Worm (Caenorhabditis elegans) whole organism, L1 larva: ENCODE results near the gene gbh-2.

ENCODE experiments used
- C16A3.4 ChIP-seq: fragments of 150-350 bp; optimal IDR thresholded peaks from 2 replicates; lab custom pipeline; 2014; ENCODE audit warnings: missing biosample characterization, missing genetic modification characterization
- aha-1 ChIP-seq: fragments of 150-350 bp; optimal IDR thresholded peaks from 2 replicates; lab custom pipeline; 2014; ENCODE audit warnings: missing biosample characterization, missing genetic modification characterization
- alr-1 ChIP-seq: fragments of 200-800 bp; sonication (Bioruptor generic); optimal IDR thresholded peaks from 2 replicates; lab custom pipeline; 2018; ENCODE audit warnings: borderline replicate concordance, mild to moderate bottlenecking, missing genetic modification characterization, missing compliant biosample characterization
- blmp-1 ChIP-seq: fragments of 150-350 bp; optimal IDR thresholded peaks from 2 replicates; lab custom pipeline; 2014; ENCODE audit warnings: missing biosample characterization, missing genetic modification characterization
- ceh-90 ChIP-seq: sonication (generic microtip); optimal IDR thresholded peaks from 2 replicates; lab custom pipeline; 2016; ENCODE audit warnings: missing genetic modification characterization, missing compliant biosample characterization
- dpl-1 ChIP-seq, 3 experiments: fragments of 150-350 bp in 2 of 3; sonication (generic microtip) in 1 of 3; optimal IDR thresholded peaks; 2 replicates each; lab custom pipeline; 2014 to 2017; ENCODE audit warnings: missing biosample characterization in 3 of 3, missing genetic modification characterization in 3 of 3, missing genetic modification reagents in 3 of 3
- dsc-1 ChIP-seq: sonication (generic microtip); optimal IDR thresholded peaks from 2 replicates; lab custom pipeline; 2016; ENCODE audit warnings: mild to moderate bottlenecking, missing genetic modification characterization, missing compliant biosample characterization
- efl-1 ChIP-seq, 4 experiments: fragments of 150-350 bp; optimal IDR thresholded peaks in 3 of 4; peaks in 1 of 4; 1 replicate in 1 of 4; 2 replicates in 3 of 4; lab custom pipeline; 2014; ENCODE audit warnings: missing biosample characterization in 2 of 4, missing genetic modification characterization in 2 of 4, missing genetic modification reagents in 2 of 4
- egl-13 ChIP-seq: sonication (generic microtip); optimal IDR thresholded peaks from 2 replicates; lab custom pipeline; 2016; ENCODE audit warnings: missing genotype, missing genetic modification reagents, missing genetic modification characterization, missing compliant biosample characterization
- elt-2 ChIP-seq: sonication (generic microtip); optimal IDR thresholded peaks from 2 replicates; lab custom pipeline; 2016; ENCODE audit warnings: missing genetic modification characterization, mild to moderate bottlenecking, inconsistent platforms, missing compliant biosample characterization, missing genetic modification reagents
- elt-3 ChIP-seq, 6 experiments: fragments of 150-350 bp in 1 of 6; sonication (generic microtip); optimal IDR thresholded peaks; 2 replicates each; lab custom pipeline; 2017 to 2018; ENCODE audit warnings: missing biosample characterization in 6 of 6, missing genetic modification characterization in 6 of 6, inconsistent platforms in 1 of 6
- fkh-10 ChIP-seq: sonication (generic microtip); optimal IDR thresholded peaks from 2 replicates; lab custom pipeline; 2017; ENCODE audit warnings: missing biosample characterization, missing genetic modification reagents, missing genetic modification characterization
- fkh-4 ChIP-seq: sonication (generic microtip); optimal IDR thresholded peaks from 2 replicates; lab custom pipeline; 2016; ENCODE audit warnings: missing compliant biosample characterization, missing genetic modification characterization, borderline replicate concordance
- fos-1 ChIP-seq: fragments of 150-350 bp; optimal IDR thresholded peaks from 2 replicates; lab custom pipeline; 2014; ENCODE audit warnings: missing biosample characterization, missing genetic modification characterization
- hlh-17 ChIP-seq: fragments of 200-800 bp; sonication (Bioruptor generic); optimal IDR thresholded peaks from 2 replicates; lab custom pipeline; 2018; ENCODE audit warnings: missing genetic modification characterization, mild to moderate bottlenecking, missing compliant biosample characterization, moderate library complexity, borderline replicate concordance
- irx-1 ChIP-seq: sonication (generic microtip); optimal IDR thresholded peaks from 2 replicates; lab custom pipeline; 2016; ENCODE audit warnings: missing genetic modification characterization, missing compliant biosample characterization
- jun-1 ChIP-seq: fragments of 150-350 bp; optimal IDR thresholded peaks from 2 replicates; lab custom pipeline; 2014; ENCODE audit warnings: missing biosample characterization, missing genetic modification reagents, missing genetic modification characterization
- lin-13 ChIP-seq: fragments of 150-350 bp; optimal IDR thresholded peaks from 2 replicates; lab custom pipeline; 2014; ENCODE audit warnings: missing biosample characterization, missing genetic modification reagents, missing genetic modification characterization
- lin-14 ChIP-seq: fragments of 200-800 bp; sonication (Bioruptor generic); optimal IDR thresholded peaks from 2 replicates; lab custom pipeline; 2018; ENCODE audit warnings: mild to moderate bottlenecking, missing genetic modification characterization, moderate library complexity, missing compliant biosample characterization
- lin-15B ChIP-seq: fragments of 150-350 bp; sonication (generic microtip); optimal IDR thresholded peaks from 3 replicates; lab custom pipeline; 2014; ENCODE audit warnings: missing biosample characterization, missing genetic modification characterization
- lin-35 ChIP-seq, 2 experiments: fragments of 150-350 bp; optimal IDR thresholded peaks; 2 replicates each; lab custom pipeline; 2014; ENCODE audit warnings: missing biosample characterization in 2 of 2, missing genetic modification characterization in 2 of 2, missing genetic modification reagents in 2 of 2
- lsy-2 ChIP-seq, 2 experiments: fragments of 150-350 bp; optimal IDR thresholded peaks; 2 replicates each; lab custom pipeline; 2014; ENCODE audit warnings: missing biosample characterization in 2 of 2, missing genetic modification characterization in 2 of 2
- nhr-11 ChIP-seq: fragments of 150-350 bp; optimal IDR thresholded peaks from 2 replicates; lab custom pipeline; 2014; ENCODE audit warnings: missing biosample characterization, missing genetic modification characterization
- nhr-19 ChIP-seq: fragments of 200-800 bp; sonication (Bioruptor generic); conservative IDR thresholded peaks from 2 replicates; pipeline ENCODE4 v1.3.6; 2022; ENCODE audit warnings: missing genetic modification characterization, missing compliant biosample characterization
- nhr-20 ChIP-seq: sonication (generic microtip); optimal IDR thresholded peaks from 2 replicates; lab custom pipeline; 2016; ENCODE audit warnings: mild to moderate bottlenecking, missing genetic modification characterization, missing compliant biosample characterization
- nhr-71 ChIP-seq: sonication (generic microtip); optimal IDR thresholded peaks from 2 replicates; lab custom pipeline; 2016; ENCODE audit warnings: mild to moderate bottlenecking, missing genetic modification characterization, moderate library complexity, missing compliant biosample characterization
- nhr-76 ChIP-seq: sonication (generic microtip); optimal IDR thresholded peaks from 2 replicates; lab custom pipeline; 2017; ENCODE audit warnings: missing biosample characterization, missing genetic modification characterization
- nhr-77 ChIP-seq: fragments of 150-350 bp; optimal IDR thresholded peaks from 2 replicates; lab custom pipeline; 2014; ENCODE audit warnings: missing biosample characterization, missing genetic modification characterization
- nhr-85 ChIP-seq: sonication (generic microtip); peaks from one replicate; lab custom pipeline; 2016; ENCODE audit warnings: missing genetic modification characterization, inconsistent platforms, missing compliant biosample characterization
- nhr-90 ChIP-seq: sonication (generic microtip); optimal IDR thresholded peaks from 2 replicates; lab custom pipeline; 2016; ENCODE audit warnings: mild to moderate bottlenecking, missing genetic modification characterization, missing compliant biosample characterization; ENCODE audit not compliant: poor library complexity
- pag-3 ChIP-seq: sonication (generic microtip); optimal IDR thresholded peaks from 2 replicates; lab custom pipeline; 2017; ENCODE audit warnings: missing genetic modification characterization, mild to moderate bottlenecking, missing compliant biosample characterization, antibody characterized with exemption, borderline replicate concordance; ENCODE audit not compliant: insufficient read depth
- pax-3 ChIP-seq: fragments of 200-800 bp; sonication (Bioruptor generic); optimal IDR thresholded peaks from 2 replicates; lab custom pipeline; 2018; ENCODE audit warnings: mild to moderate bottlenecking, missing genetic modification characterization, moderate library complexity, missing compliant biosample characterization
- pqm-1 ChIP-seq: sonication (generic microtip); optimal IDR thresholded peaks from 3 replicates; lab custom pipeline; 2017; ENCODE audit warnings: missing biosample characterization, missing genetic modification characterization
- skn-1 ChIP-seq: fragments of 150-350 bp; optimal IDR thresholded peaks from 2 replicates; lab custom pipeline; 2014; ENCODE audit warnings: missing biosample characterization, missing genetic modification characterization
- snu-23 ChIP-seq: sonication (generic microtip); optimal IDR thresholded peaks from 2 replicates; lab custom pipeline; 2016; ENCODE audit warnings: missing genetic modification characterization, missing compliant biosample characterization
- sptf-1 ChIP-seq: fragments of 150-350 bp; optimal IDR thresholded peaks from 2 replicates; lab custom pipeline; 2014; ENCODE audit warnings: missing biosample characterization, missing genetic modification characterization
- tlp-1 ChIP-seq: fragments of 150-350 bp; optimal IDR thresholded peaks from 2 replicates; lab custom pipeline; 2014; ENCODE audit warnings: missing biosample characterization, missing genetic modification characterization
- unc-130 ChIP-seq: fragments of 150-350 bp; optimal IDR thresholded peaks from 2 replicates; lab custom pipeline; 2017; ENCODE audit warnings: missing biosample characterization, missing genetic modification characterization, inconsistent platforms
- unc-62 ChIP-seq: fragments of 150-350 bp; optimal IDR thresholded peaks from 2 replicates; lab custom pipeline; 2014; ENCODE audit warnings: missing biosample characterization, missing genetic modification reagents, missing genetic modification characterization
- vab-15 ChIP-seq: sonication (generic microtip); optimal IDR thresholded peaks from 2 replicates; lab custom pipeline; 2017; ENCODE audit warnings: missing genotype, mild to moderate bottlenecking, missing genetic modification characterization, missing compliant biosample characterization
- xbp-1 ChIP-seq: sonication (generic microtip); optimal IDR thresholded peaks from 2 replicates; lab custom pipeline; 2016; ENCODE audit warnings: missing genetic modification characterization, missing compliant biosample characterization
- zag-1 ChIP-seq: fragments of 150-350 bp; optimal IDR thresholded peaks from 2 replicates; lab custom pipeline; 2014; ENCODE audit warnings: missing biosample characterization, missing genetic modification characterization
- ztf-11 ChIP-seq, 2 experiments: sonication (generic microtip); optimal IDR thresholded peaks; 2 replicates each; lab custom pipeline; 2016 to 2017; ENCODE audit warnings: missing genetic modification characterization in 2 of 2, missing biosample characterization in 1 of 2, missing compliant biosample characterization in 1 of 2
- ztf-4 ChIP-seq: fragments of 150-350 bp; optimal IDR thresholded peaks from 2 replicates; lab custom pipeline; 2014; ENCODE audit warnings: missing biosample characterization, missing genetic modification characterization

The gbh-2 gene

ce11 chrII:8483793-8484186, 1.9 kb upstream of the gbh-2 start, which contains the start of gene taap-1 (continued):
- TF ChIP-seq hlh-17 (GFP tag; lab: Kevin White, UChicago) (no peak), blmp-1 (tag; lab: Kevin White, UChicago) (peak; percentile 20), unc-130 (no peak), sptf-1 (no peak), fkh-10 (no peak), elt-3 (tag; optimal IDR thresholded peaks at IDR 0.05; lab: Kevin White, UChicago) (no peak), nhr-85 (tag; lab: Kevin White, UChicago) (no peak), skn-1 (tag; lab: Kevin White, UChicago) (peak; percentile 97), zag-1 (tag; lab: Kevin White, UChicago) (no peak), pqm-1 (tag; lab: Kevin White, UChicago) (no peak), xbp-1 (tag; lab: Kevin White, UChicago) (no peak), ztf-4 (tag; lab: Kevin White, UChicago) (no peak), alr-1 (tag; lab: Kevin White, UChicago) (no peak), nhr-71 (tag; lab: Kevin White, UChicago) (peak; percentile 27), irx-1 (tag; lab: Kevin White, UChicago) (no peak), lin-13 (GFP tag; lab: Kevin White, UChicago) (no peak), tlp-1 (tag; lab: Kevin White, UChicago) (no peak), nhr-11 (tag; lab: Kevin White, UChicago) (no peak), efl-1 (optimal IDR thresholded peaks at IDR 0.05; lab: Kevin White, UChicago) (no peak), efl-1 (GFP tag; optimal IDR thresholded peaks at IDR 0.05 in 1 of 2; lab: Kevin White, UChicago) (peak in 1 of 2 experiments; percentile 46), ztf-11 (tag; optimal IDR thresholded peaks at IDR 0.05; lab: Kevin White, UChicago) (no peak), pag-3 (tag; lab: Kevin White, UChicago) (no peak), dsc-1 (tag; lab: Kevin White, UChicago) (no peak), lin-15B (tag; lab: Kevin White, UChicago) (no peak), nhr-77 (tag; lab: Kevin White, UChicago) (no peak), vab-15 (no peak), nhr-20 (tag; lab: Kevin White, UChicago) (peak; percentile 50), egl-13 (tag; lab: Kevin White, UChicago) (no peak), pax-3 (no peak), jun-1 (tag; lab: Kevin White, UChicago) (no peak), nhr-19 (GFP tag; lab: Robert Waterston, UW) (peak; percentile 49), lsy-2 (tag; optimal IDR thresholded peaks at IDR 0.05; lab: Kevin White, UChicago) (no peak), aha-1 (peak; percentile 79)

- TF ChIP-seq nhr-76 (tag; lab: Kevin White, UChicago), result no peak
- peak; percentile 40 for TF ChIP-seq lin-14 (GFP tag; lab: Kevin White, UChicago)
- TF ChIP-seq nhr-71 (tag; lab: Kevin White, UChicago), result peak; percentile 38
- peak; percentile 67 for TF ChIP-seq nhr-20 (tag; lab: Kevin White, UChicago)
- peak; percentile 19 for TF ChIP-seq nhr-90 (tag; lab: Kevin White, UChicago)
- TF ChIP-seq unc-62 (GFP tag; lab: Kevin White, UChicago), result no peak
- peak; percentile 19 for TF ChIP-seq C16A3.4 (tag; lab: Kevin White, UChicago)
- peak; percentile 53 for TF ChIP-seq jun-1 (tag; lab: Kevin White, UChicago)
- peak; percentile 16 for TF ChIP-seq ztf-4 (tag; lab: Kevin White, UChicago)
- peak; percentile 90 for TF ChIP-seq elt-2 (tag; lab: Kevin White, UChicago)
- peak; percentile 31 for TF ChIP-seq blmp-1 (tag; lab: Kevin White, UChicago)
- peak; percentile 59 for TF ChIP-seq snu-23 (GFP tag; lab: Kevin White, UChicago)
- peak in 1 of 2 experiments; percentile 31 for TF ChIP-seq lsy-2 (tag; optimal IDR thresholded peaks at IDR 0.05; lab: Kevin White, UChicago)
- no peak for TF ChIP-seq fos-1 (tag; lab: Kevin White, UChicago)
- TF ChIP-seq unc-130, result no peak
- TF ChIP-seq lin-35 (GFP tag; optimal IDR thresholded peaks at IDR 0.05; lab: Kevin White, UChicago), result peak in 1 of 2 experiments; percentile 46
- TF ChIP-seq dpl-1 (GFP tag; optimal IDR thresholded peaks at IDR 0.05; lab: Kevin White, UChicago), result peak in 1 of 3 experiments; percentile 3
- TF ChIP-seq nhr-85 (tag; lab: Kevin White, UChicago), result peak; percentile 50
- no peak for TF ChIP-seq fkh-4 (tag; lab: Kevin White, UChicago)
- no peak for TF ChIP-seq ceh-90
- no peak for TF ChIP-seq fkh-10
Measured at ce11 chrII:8484546-8484945, 1.1 kb upstream of the gbh-2 start.
